Fruit fly (Drosophila melanogaster) whole organism, adult: Measurements from ENCODE around the gene Orp8.

Experiments
- CG12768 ChIP-seq: fragments of 200-800 bp; sonication (Bioruptor generic); optimal IDR thresholded peaks from 2 replicates; lab custom pipeline; 2017; ENCODE audit warnings: missing biosample characterization, missing genetic modification characterization, mild to moderate bottlenecking, moderate library complexity, missing genetic modification reagents
- CG14711 ChIP-seq: fragments of 200-800 bp; sonication (Bioruptor generic); optimal IDR thresholded peaks from 2 replicates; lab custom pipeline; 2018; ENCODE audit warnings: missing biosample characterization, mild to moderate bottlenecking, missing genetic modification characterization, moderate library complexity
- CG33017 ChIP-seq: fragments of 200-800 bp; sonication (Bioruptor generic); optimal IDR thresholded peaks from 2 replicates; lab custom pipeline; 2018; ENCODE audit warnings: missing biosample characterization, mild to moderate bottlenecking, missing genetic modification characterization, moderate library complexity
- CG5204 ChIP-seq: fragments of 200-800 bp; sonication (Bioruptor generic); optimal IDR thresholded peaks from 2 replicates; lab custom pipeline; 2016; ENCODE audit warnings: missing biosample characterization, missing genetic modification characterization
- CG7045 ChIP-seq: fragments of 200-800 bp; sonication (Bioruptor generic); optimal IDR thresholded peaks from 2 replicates; lab custom pipeline; 2017; ENCODE audit warnings: missing biosample characterization, mild to moderate bottlenecking, missing genetic modification characterization
- Crg-1 ChIP-seq: fragments of 200-800 bp; sonication (Bioruptor generic); optimal IDR thresholded peaks from 2 replicates; lab custom pipeline; 2016; ENCODE audit warnings: missing biosample characterization, missing genetic modification characterization
- Mnt ChIP-seq: fragments of 200-800 bp; sonication (Bioruptor generic); optimal IDR thresholded peaks from 2 replicates; lab custom pipeline; 2016; ENCODE audit warnings: missing biosample characterization, mild to moderate bottlenecking, missing genetic modification characterization
- cic ChIP-seq: fragments of 200-800 bp; sonication (Bioruptor generic); optimal IDR thresholded peaks from 2 replicates; lab custom pipeline; 2017; ENCODE audit warnings: missing biosample characterization, mild to moderate bottlenecking, missing genetic modification characterization, moderate library complexity
- kay ChIP-seq: fragments of 200-800 bp; sonication (Bioruptor generic); peaks from one replicate; lab custom pipeline; 2016; ENCODE audit warnings: missing biosample characterization, missing genetic modification characterization, borderline replicate concordance
- ovo ChIP-seq: fragments of 200-800 bp; sonication (Bioruptor generic); optimal IDR thresholded peaks from 2 replicates; lab custom pipeline; 2016; ENCODE audit warnings: missing biosample characterization, missing genetic modification characterization
- tj ChIP-seq: fragments of 200-800 bp; sonication (Bioruptor generic); optimal IDR thresholded peaks from 3 replicates; lab custom pipeline; 2017; ENCODE audit warnings: missing biosample characterization, mild to moderate bottlenecking, missing genetic modification characterization, moderate library complexity
- toe ChIP-seq: fragments of 200-800 bp; sonication (Bioruptor generic); optimal IDR thresholded peaks from 2 replicates; lab custom pipeline; 2016; ENCODE audit warnings: missing biosample characterization, missing genetic modification characterization

- peak; percentile 19 for TF ChIP-seq Mnt (GFP tag; lab: Kevin White, UChicago)
- TF ChIP-seq toe (GFP tag; lab: Kevin White, UChicago) = no peak
- no peak for TF ChIP-seq CG14711
- peak; percentile 82 for TF ChIP-seq cic
- TF ChIP-seq CG33017 (tag; lab: Kevin White, UChicago) = no peak
- TF ChIP-seq kay (GFP tag; lab: Kevin White, UChicago) = no peak
- no peak for TF ChIP-seq CG12768 (GFP tag; lab: Kevin White, UChicago)
- no peak for TF ChIP-seq CG5204 (GFP tag; lab: Kevin White, UChicago)
- no peak for TF ChIP-seq tj (GFP tag; lab: Kevin White, UChicago)
- no peak for TF ChIP-seq ovo
- no peak for TF ChIP-seq CG7045 (GFP tag; lab: Kevin White, UChicago)
- TF ChIP-seq Crg-1 (GFP tag; lab: Kevin White, UChicago) = no peak
Observed at dm6 chr3R:20310498-20310822, 1.3 kb downstream of the Orp8 start.
